Fruit fly (Drosophila melanogaster) whole organism, wandering third instar larva: ENCODE data around the gene CG14455.

Experiments used
- CrebA ChIP-seq: fragments of 200-800 bp; sonication (Bioruptor generic); optimal IDR thresholded peaks from 2 replicates; lab custom pipeline; 2016; ENCODE audit warnings: missing biosample characterization, mild to moderate bottlenecking, missing genetic modification characterization, borderline replicate concordance
- Dfd ChIP-seq: fragments of >200 bp; optimal IDR thresholded peaks from 2 replicates; lab custom pipeline; 2017; ENCODE audit warnings: missing biosample characterization, missing genetic modification characterization
- Dif ChIP-seq: fragments of 200-275, 200-300 bp; sonication (Bioruptor generic); optimal IDR thresholded peaks from 2 replicates; lab custom pipeline; 2018; ENCODE audit warnings: missing biosample characterization, missing genetic modification characterization; ENCODE audit not compliant: partially characterized antibody
- GATAd ChIP-seq: sonication (Bioruptor generic); optimal IDR thresholded peaks from 2 replicates; lab custom pipeline; 2016; ENCODE audit warnings: missing biosample characterization, missing genetic modification characterization
- HLH106 ChIP-seq: fragments of 200-800 bp; optimal IDR thresholded peaks from 3 replicates; lab custom pipeline; 2019; ENCODE audit warnings: missing biosample characterization, mild to moderate bottlenecking, missing genetic modification characterization, moderate library complexity
- Hr78 ChIP-seq: fragments of >200 bp; optimal IDR thresholded peaks from 2 replicates; lab custom pipeline; 2017; ENCODE audit warnings: missing biosample characterization, missing genetic modification characterization
- Jra ChIP-seq: sonication (Bioruptor generic); optimal IDR thresholded peaks from 2 replicates; lab custom pipeline; 2016; ENCODE audit warnings: missing biosample characterization, missing genetic modification characterization
- Mio ChIP-seq: sonication (Bioruptor generic); optimal IDR thresholded peaks from 2 replicates; lab custom pipeline; 2016; ENCODE audit warnings: missing biosample characterization, missing genetic modification characterization
- Myc ChIP-seq: fragments of >200 bp; optimal IDR thresholded peaks from 2 replicates; lab custom pipeline; 2017
- Rel ChIP-seq, 2 experiments: fragments of 200-800 bp; sonication (Bioruptor generic) in 1 of 2; optimal IDR thresholded peaks; 2 replicates in 1 of 2; 3 replicates in 1 of 2; lab custom pipeline; 2016 to 2019; ENCODE audit warnings: mild to moderate bottlenecking in 2 of 2, missing biosample characterization in 2 of 2, missing genetic modification characterization in 2 of 2, moderate library complexity in 1 of 2
- Vsx2 ChIP-seq: fragments of 200-300, 225-300 bp; sonication (Bioruptor generic); optimal IDR thresholded peaks from 2 replicates; lab custom pipeline; 2018; ENCODE audit warnings: missing biosample characterization, missing genetic modification characterization; ENCODE audit not compliant: partially characterized antibody
- dmrt93B ChIP-seq: fragments of 200-800 bp; sonication (Bioruptor generic); optimal IDR thresholded peaks from 2 replicates; lab custom pipeline; 2018; ENCODE audit warnings: missing biosample characterization, mild to moderate bottlenecking, missing genetic modification characterization
- ey ChIP-seq: fragments of 200-800 bp; sonication (Bioruptor generic); optimal IDR thresholded peaks from 2 replicates; lab custom pipeline; 2016; ENCODE audit warnings: missing biosample characterization, missing genetic modification characterization
- jim ChIP-seq: fragments of 175-275, 200-325 bp; sonication (Bioruptor generic); optimal IDR thresholded peaks from 2 replicates; lab custom pipeline; 2016; ENCODE audit warnings: missing biosample characterization, mild to moderate bottlenecking, missing genetic modification characterization
- pan ChIP-seq: fragments of >200 bp; optimal IDR thresholded peaks from 2 replicates; lab custom pipeline; 2017
- psq ChIP-seq: fragments of 200-800 bp; sonication (Bioruptor generic); optimal IDR thresholded peaks from 3 replicates; lab custom pipeline; 2017; ENCODE audit warnings: missing biosample characterization, mild to moderate bottlenecking, missing genetic modification characterization, moderate library complexity
- rgr ChIP-seq: fragments of 200-800 bp; sonication (Bioruptor generic); optimal IDR thresholded peaks from 3 replicates; lab custom pipeline; 2016; ENCODE audit warnings: missing biosample characterization, mild to moderate bottlenecking, missing genetic modification characterization
- sage ChIP-seq: fragments of 200-800 bp; sonication (Bioruptor generic); optimal IDR thresholded peaks from 2 replicates; lab custom pipeline; 2016; ENCODE audit warnings: missing biosample characterization, mild to moderate bottlenecking, missing genetic modification characterization
- usp ChIP-seq: fragments of >200 bp; optimal IDR thresholded peaks from 2 replicates; lab custom pipeline; 2017; ENCODE audit warnings: missing biosample characterization, missing genetic modification characterization

The CG14455 gene

dm6 chr3L:22642276-22642900 is 44.5 kb downstream of the CG14455 start:
- no peak for TF ChIP-seq GATAd (GFP tag; lab: Kevin White, UChicago)
- no peak for TF ChIP-seq ey
- no peak for TF ChIP-seq sage (GFP tag; lab: Kevin White, UChicago)
- TF ChIP-seq Dfd = no peak
- TF ChIP-seq Mio (GFP tag; lab: Kevin White, UChicago) = no peak
- TF ChIP-seq Vsx2 (GFP tag; lab: Kevin White, UChicago) = no peak
- no peak for TF ChIP-seq Hr78
- TF ChIP-seq rgr (GFP tag; lab: Kevin White, UChicago) = no peak
- TF ChIP-seq dmrt93B (GFP tag; lab: Kevin White, UChicago) = no peak
- TF ChIP-seq Myc = no peak
- no peak for TF ChIP-seq HLH106 (tag; lab: Kevin White, UChicago)
- no peak for TF ChIP-seq Jra (GFP tag; lab: Kevin White, UChicago)
- no peak for TF ChIP-seq Dif

- TF ChIP-seq CrebA (GFP tag; lab: Kevin White, UChicago) (no peak), jim (GFP tag; lab: Kevin White, UChicago) (no peak), Rel (GFP tag; optimal IDR thresholded peaks at IDR 0.05; lab: Kevin White, UChicago) (no peak), Rel (tag; optimal IDR thresholded peaks at IDR 0.05; lab: Kevin White, UChicago) (no peak), usp (GFP tag; lab: Kevin White, UChicago) (no peak), pan (no peak), psq (GFP tag; lab: Kevin White, UChicago) (no peak)
Measured at dm6 chr3L:22637866-22638534, 48.9 kb downstream of the CG14455 start, which contains the start of gene CG14459. TSS of gene CG14459 (minus strand) at chr3L:22637916.
